Worm (Caenorhabditis elegans) whole organism, L3 larva: ENCODE results near the gene srz-15.
A peak's percentile ranks its signal among the peaks of the same experiment; 100 is the strongest.

Source experiments
- R02D3.7 ChIP-seq: fragments of 150-350 bp; optimal IDR thresholded peaks from 2 replicates; lab custom pipeline; 2014; ENCODE audit warnings: missing biosample characterization, missing genetic modification characterization
- ama-1 ChIP-seq: fragments of 150-350 bp; optimal IDR thresholded peaks from 2 replicates; lab custom pipeline; 2018
- ceh-82 ChIP-seq: fragments of 150-350 bp; optimal IDR thresholded peaks from 2 replicates; lab custom pipeline; 2014; ENCODE audit warnings: missing biosample characterization, missing genetic modification characterization
- egl-27 ChIP-seq: sonication (generic microtip); optimal IDR thresholded peaks from 4 replicates; lab custom pipeline; 2017; ENCODE audit warnings: missing biosample characterization, missing genetic modification reagents, missing genetic modification characterization
- elt-1 ChIP-seq: fragments of 150-350 bp; optimal IDR thresholded peaks from 2 replicates; lab custom pipeline; 2014; ENCODE audit warnings: missing biosample characterization, missing genetic modification characterization
- elt-2 ChIP-seq: sonication (generic microtip); optimal IDR thresholded peaks from 2 replicates; lab custom pipeline; 2016; ENCODE audit warnings: missing genetic modification reagents, mild to moderate bottlenecking, missing genetic modification characterization, missing compliant biosample characterization
- fkh-10 ChIP-seq: sonication (generic microtip); optimal IDR thresholded peaks from 2 replicates; lab custom pipeline; 2017; ENCODE audit warnings: missing biosample characterization, missing genetic modification reagents, missing genetic modification characterization
- fkh-2 ChIP-seq: fragments of 150-350 bp; optimal IDR thresholded peaks from 2 replicates; lab custom pipeline; 2014; ENCODE audit warnings: missing biosample characterization, missing genetic modification reagents, missing genetic modification characterization
- jun-1 ChIP-seq: fragments of 150-350 bp; optimal IDR thresholded peaks from 2 replicates; lab custom pipeline; 2014; ENCODE audit warnings: missing biosample characterization, missing genetic modification reagents, missing genetic modification characterization
- lsy-12 ChIP-seq: sonication (generic microtip); optimal IDR thresholded peaks from 2 replicates; lab custom pipeline; 2016; ENCODE audit warnings: mild to moderate bottlenecking, missing genetic modification characterization, missing compliant biosample characterization
- mml-1 ChIP-seq: fragments of 150-350 bp; sonication (generic microtip); optimal IDR thresholded peaks from 3 replicates; lab custom pipeline; 2014; ENCODE audit warnings: missing biosample characterization, missing genetic modification characterization
- nfya-1 ChIP-seq: sonication (generic microtip); optimal IDR thresholded peaks from 2 replicates; lab custom pipeline; 2017; ENCODE audit warnings: missing genetic modification characterization, mild to moderate bottlenecking, missing compliant biosample characterization, antibody characterized with exemption, moderate library complexity; ENCODE audit not compliant: insufficient read depth
- nhr-11 ChIP-seq: fragments of 150-350 bp; optimal IDR thresholded peaks from 2 replicates; lab custom pipeline; 2014; ENCODE audit warnings: missing biosample characterization, missing genetic modification characterization
- nhr-237 ChIP-seq: fragments of 150-350 bp; optimal IDR thresholded peaks from 2 replicates; lab custom pipeline; 2014; ENCODE audit warnings: missing biosample characterization, missing genetic modification characterization
- nhr-25 ChIP-seq: sonication (generic microtip); optimal IDR thresholded peaks from 2 replicates; lab custom pipeline; 2017; ENCODE audit warnings: missing biosample characterization, missing genetic modification characterization
- pqm-1 ChIP-seq: fragments of 150-350 bp; optimal IDR thresholded peaks from 2 replicates; lab custom pipeline; 2017; ENCODE audit warnings: missing biosample characterization, missing genetic modification characterization, inconsistent platforms
- skn-1 ChIP-seq: fragments of 150-350 bp; optimal IDR thresholded peaks from 2 replicates; lab custom pipeline; 2014; ENCODE audit warnings: missing biosample characterization, missing genetic modification characterization
- tbx-2 ChIP-seq: sonication (generic microtip); optimal IDR thresholded peaks from 2 replicates; lab custom pipeline; 2016; ENCODE audit warnings: mild to moderate bottlenecking, missing genetic modification characterization, missing compliant biosample characterization
- unc-39 ChIP-seq: sonication (generic microtip); optimal IDR thresholded peaks from 4 replicates; lab custom pipeline; 2017; ENCODE audit warnings: missing biosample characterization, missing genetic modification characterization
- unc-62 ChIP-seq: fragments of 150-350 bp; sonication (generic microtip); optimal IDR thresholded peaks from 4 replicates; lab custom pipeline; 2014; ENCODE audit warnings: missing biosample characterization, missing genetic modification reagents, missing genetic modification characterization
- zag-1 ChIP-seq: fragments of 150-350 bp; optimal IDR thresholded peaks from 2 replicates; lab custom pipeline; 2014; ENCODE audit warnings: missing biosample characterization, missing genetic modification characterization
- ztf-4 ChIP-seq: fragments of 150-350 bp; optimal IDR thresholded peaks from 2 replicates; lab custom pipeline; 2014; ENCODE audit warnings: missing biosample characterization, missing genetic modification characterization

Gene srz-15

ce11 chrIV:12960136-12960535, 44.6 kb downstream of the srz-15 start, which contains the start of gene F55G11.7:
F55G11.7 (plus strand) TSS chrIV:12960436.
- TF ChIP-seq ztf-4 (no peak), fkh-10 (no peak), skn-1 (tag; lab: Kevin White, UChicago) (no peak), ceh-82 (no peak), jun-1 (no peak), elt-1 (tag; lab: Kevin White, UChicago) (no peak)

DNA sequence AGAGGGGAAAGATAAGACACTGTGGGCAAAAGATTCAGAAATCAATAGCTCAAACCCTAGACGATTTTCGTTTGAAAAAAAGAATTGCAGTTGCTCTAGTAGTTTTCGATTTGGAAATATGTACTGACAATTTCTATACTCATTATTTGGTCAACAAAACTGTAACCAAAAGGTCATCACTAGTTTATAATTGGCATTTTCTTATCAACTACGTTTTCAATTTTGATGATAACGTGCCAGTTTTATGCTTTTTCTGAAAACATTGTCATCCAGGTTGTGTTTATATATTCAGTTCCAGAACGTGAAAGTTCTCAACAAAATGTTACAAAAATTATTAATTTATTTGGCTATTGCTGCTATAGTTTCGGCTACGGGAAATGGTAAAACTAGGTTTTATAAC, 47.0 kb downstream of the srz-15 start, which contains the start of gene F55G11.8:
Gene F55G11.8 (plus strand): TSS at position 245 of the 400 bp plus-strand sequence.
- no peak for TF ChIP-seq ama-1 (lab: Kevin White, UChicago)
- TF ChIP-seq egl-27, result no peak
- TF ChIP-seq pqm-1 (tag; lab: Kevin White, UChicago), result peak; percentile 20
- TF ChIP-seq unc-62 (GFP tag; lab: Kevin White, UChicago), result no peak
- TF ChIP-seq tbx-2 (tag; lab: Kevin White, UChicago), result no peak
- TF ChIP-seq skn-1 (tag; lab: Kevin White, UChicago), result peak; percentile 2
- TF ChIP-seq elt-2 (tag; lab: Kevin White, UChicago), result peak; percentile 78

DNA sequence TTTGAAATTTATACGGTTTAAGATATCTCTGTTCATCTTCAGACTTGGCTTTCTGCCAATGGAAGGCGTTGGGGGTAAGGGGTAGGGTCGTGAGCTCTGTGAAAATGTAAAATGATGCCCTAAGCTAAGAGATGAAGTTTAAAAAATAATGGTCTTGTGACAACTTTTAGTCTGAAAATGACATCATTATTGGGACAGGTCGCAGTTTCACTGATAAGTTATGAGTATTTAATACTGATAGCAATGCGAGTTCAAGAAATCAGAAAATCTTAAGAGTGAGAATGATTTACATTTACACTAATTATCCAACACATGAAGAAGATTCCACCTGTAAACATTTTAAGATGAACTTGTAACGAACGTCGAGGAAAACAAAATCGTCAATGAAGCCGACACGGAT, 49.1 kb downstream of the srz-15 start:
- TF ChIP-seq nhr-25 (no peak), elt-2 (tag; lab: Kevin White, UChicago) (peak; percentile 64), unc-39 (tag; lab: Kevin White, UChicago) (no peak), nfya-1 (no peak), pqm-1 (tag; lab: Kevin White, UChicago) (peak; percentile 76)

- TF ChIP-seq R02D3.7 (no peak), elt-2 (tag; lab: Kevin White, UChicago) (no peak), mml-1 (no peak), skn-1 (tag; lab: Kevin White, UChicago) (no peak), egl-27 (no peak), tbx-2 (tag; lab: Kevin White, UChicago) (no peak), nhr-11 (tag; lab: Kevin White, UChicago) (no peak), zag-1 (no peak), nhr-25 (no peak), nhr-237 (tag; lab: Kevin White, UChicago) (no peak), lsy-12 (no peak), fkh-2 (tag; lab: Kevin White, UChicago) (no peak)
Observed at ce11 chrIV:12965074-12965473, 49.5 kb downstream of the srz-15 start, which contains the start of gene dod-22. dod-22 (plus strand) TSS chrIV:12965374.
